Fruit fly (Drosophila melanogaster): ENCODE measurements around the gene Spg7.

- no peak for TF ChIP-seq CG9948 (tag; optimal IDR thresholded peaks at IDR 0.05)
- TF ChIP-seq D1 (tag; optimal IDR thresholded peaks at IDR 0.05) = no peak
- no peak for TF ChIP-seq Ets98B (GFP tag; IDR thresholded peaks at IDR 0.05)
- no peak for TF ChIP-seq gl (tag; optimal IDR thresholded peaks at IDR 0.05)
- no peak for TF ChIP-seq CG14655 (GFP tag; optimal IDR thresholded peaks at IDR 0.05)
- no peak for TF ChIP-seq CG34367 (tag; optimal IDR thresholded peaks at IDR 0.05)
- no peak for TF ChIP-seq CG10348 (GFP tag; IDR thresholded peaks at IDR 0.05)
- TF ChIP-seq CG12605 (GFP tag; IDR thresholded peaks at IDR 0.05) = no peak
Measured at dm6 chrX:2707377-2708090, 9.5 kb upstream of the Spg7 start, which contains the start of gene CG2680.
